Fruit fly (Drosophila melanogaster) whole organism, embryonic: ENCODE results near the gene RASSF8.

Experiments
- Abd-B ChIP-seq: fragments of 200-800 bp; sonication (Bioruptor generic); optimal IDR thresholded peaks from 2 replicates; lab custom pipeline; 2018; ENCODE audit warnings: missing biosample characterization, mild to moderate bottlenecking, missing genetic modification characterization, moderate library complexity
- Aef1 ChIP-seq: fragments of 200-800 bp; sonication (Bioruptor generic); IDR thresholded peaks from 3 replicates; pipeline ENCODE4 v1.3.6; 2022; ENCODE audit warnings: missing biosample characterization, missing genetic modification characterization
- BEAF-32 ChIP-seq: fragments of 200-800 bp; sonication (Bioruptor generic); optimal IDR thresholded peaks from 3 replicates; lab custom pipeline; 2017; ENCODE audit warnings: missing biosample characterization, missing genetic modification characterization, mild to moderate bottlenecking, moderate library complexity, missing genetic modification reagents
- Blimp-1 ChIP-seq: fragments of 200-800 bp; sonication (Bioruptor generic); optimal IDR thresholded peaks from 3 replicates; lab custom pipeline; 2018; ENCODE audit warnings: missing biosample characterization, missing genetic modification characterization, mild to moderate bottlenecking, moderate library complexity, missing genetic modification reagents
- CG10267 ChIP-seq: fragments of 200-800 bp; sonication (Bioruptor generic); optimal IDR thresholded peaks from 2 replicates; lab custom pipeline; 2018; ENCODE audit warnings: missing biosample characterization, mild to moderate bottlenecking, missing genetic modification characterization, moderate library complexity
- CG10366 ChIP-seq: fragments of 200-800 bp; sonication (Bioruptor generic); IDR thresholded peaks from 2 replicates; pipeline ENCODE4 v1.3.6; 2022; ENCODE audit warnings: missing biosample characterization, missing genetic modification characterization
- CG10654 ChIP-seq: fragments of 200-800 bp; sonication (Bioruptor generic); optimal IDR thresholded peaks from 2 replicates; lab custom pipeline; 2016; ENCODE audit warnings: missing biosample characterization, missing genetic modification characterization
- CG10959 ChIP-seq: fragments of 200-800 bp; sonication (Bioruptor generic); IDR thresholded peaks from 2 replicates; pipeline ENCODE4 v1.3.6; 2022; ENCODE audit warnings: missing biosample characterization, missing genetic modification characterization
- CG11093 ChIP-seq: fragments of 200-800 bp; sonication (Bioruptor generic); IDR thresholded peaks from 3 replicates; pipeline ENCODE4 v1.3.6; 2022; ENCODE audit warnings: missing biosample characterization, missing genetic modification characterization
- CG15269 ChIP-seq: fragments of 200-800 bp; sonication (Bioruptor generic); optimal IDR thresholded peaks from 2 replicates; lab custom pipeline; 2018; ENCODE audit warnings: missing biosample characterization, mild to moderate bottlenecking, missing genetic modification characterization, moderate library complexity
- CG15696 ChIP-seq: fragments of 200-800 bp; sonication (Bioruptor generic); optimal IDR thresholded peaks from 2 replicates; lab custom pipeline; 2019; ENCODE audit warnings: missing biosample characterization, mild to moderate bottlenecking, missing genetic modification characterization, moderate library complexity
- CG17802 ChIP-seq: fragments of 200-800 bp; sonication (Bioruptor generic); optimal IDR thresholded peaks from 2 replicates; lab custom pipeline; 2018; ENCODE audit warnings: missing biosample characterization, mild to moderate bottlenecking, missing genetic modification characterization, moderate library complexity
- CG1792 ChIP-seq: fragments of 200-800 bp; sonication (Bioruptor generic); optimal IDR thresholded peaks from 2 replicates; lab custom pipeline; 2016; ENCODE audit warnings: missing biosample characterization, missing genetic modification characterization
- CG34422 ChIP-seq: fragments of 200-800 bp; sonication (Bioruptor generic); IDR thresholded peaks from 3 replicates; pipeline ENCODE4 v1.3.6; 2022; ENCODE audit warnings: missing biosample characterization, missing genetic modification characterization
- CG43689 ChIP-seq: fragments of 200-800 bp; sonication (Bioruptor generic); IDR thresholded peaks from 2 replicates; pipeline ENCODE4 v1.3.6; 2022; ENCODE audit warnings: missing biosample characterization, missing genetic modification characterization
- CG4854 ChIP-seq: fragments of 200-800 bp; sonication (Bioruptor generic); optimal IDR thresholded peaks from 2 replicates; lab custom pipeline; 2016; ENCODE audit warnings: missing biosample characterization, missing genetic modification characterization, inconsistent platforms
- CG5953 ChIP-seq: fragments of 200-800 bp; sonication (Bioruptor generic); IDR thresholded peaks from 2 replicates; pipeline ENCODE4 v1.3.6; 2022; ENCODE audit warnings: missing biosample characterization, missing genetic modification characterization
- CG7372 ChIP-seq: fragments of 200-800 bp; sonication (Bioruptor generic); IDR thresholded peaks from 2 replicates; pipeline ENCODE4 v1.3.6; 2022; ENCODE audit warnings: missing biosample characterization, missing genetic modification characterization
- CG7963 ChIP-seq: fragments of 200-800 bp; sonication (Bioruptor generic); IDR thresholded peaks from 3 replicates; pipeline ENCODE4 v1.3.6; 2022; ENCODE audit warnings: missing biosample characterization, missing genetic modification characterization; ENCODE audit not compliant: partially characterized antibody
- CrebB ChIP-seq: fragments of 200-800 bp; sonication (Bioruptor generic); optimal IDR thresholded peaks from 3 replicates; lab custom pipeline; 2018; ENCODE audit warnings: missing biosample characterization, mild to moderate bottlenecking, missing genetic modification characterization
- D ChIP-seq, 2 experiments: fragments of 200-800 bp in 1 of 2; fragments of >200 bp in 1 of 2; sonication (Bioruptor generic) in 1 of 2; optimal IDR thresholded peaks; 2 replicates in 1 of 2; 3 replicates in 1 of 2; lab custom pipeline; 2017; ENCODE audit warnings: mild to moderate bottlenecking in 1 of 2, missing biosample characterization in 1 of 2, missing genetic modification characterization in 1 of 2, missing genetic modification reagents in 1 of 2
- Dfd ChIP-seq, 2 experiments: fragments of >200 bp; optimal IDR thresholded peaks; 2 replicates each; lab custom pipeline; 2017; ENCODE audit warnings: missing biosample characterization in 2 of 2, missing genetic modification characterization in 2 of 2
- E2f2 ChIP-seq: fragments of 200-800 bp; sonication (Bioruptor generic); IDR thresholded peaks from 2 replicates; pipeline ENCODE4 v1.3.6; 2022; ENCODE audit warnings: missing biosample characterization, missing genetic modification characterization
- Ets65A ChIP-seq: fragments of 200-800 bp; sonication (Bioruptor generic); peaks from one replicate; lab custom pipeline; 2016; ENCODE audit warnings: missing biosample characterization, missing genetic modification characterization
- Hr78 ChIP-seq, 2 experiments: fragments of 200-800 bp in 1 of 2; fragments of >200 bp in 1 of 2; sonication (Bioruptor generic) in 1 of 2; optimal IDR thresholded peaks; 2 replicates each; lab custom pipeline; 2017 to 2019; ENCODE audit warnings: missing biosample characterization in 2 of 2, missing genetic modification characterization in 2 of 2, mild to moderate bottlenecking in 1 of 2, moderate library complexity in 1 of 2
- Mrtf ChIP-seq: fragments of 200-800 bp; sonication (Bioruptor generic); IDR thresholded peaks from 3 replicates; pipeline ENCODE4 v1.3.6; 2022; ENCODE audit warnings: missing biosample characterization, missing genetic modification characterization
- NC2β ChIP-seq: fragments of 200-800 bp; sonication (Bioruptor generic); optimal IDR thresholded peaks from 2 replicates; lab custom pipeline; 2016; ENCODE audit warnings: missing biosample characterization, missing genetic modification characterization
- NFAT ChIP-seq: fragments of 200-800 bp; sonication (Bioruptor generic); IDR thresholded peaks from 2 replicates; pipeline ENCODE4 v1.3.6; 2022; ENCODE audit warnings: missing biosample characterization, missing genetic modification characterization
- Nf-YB ChIP-seq: fragments of 200-800 bp; sonication (Bioruptor generic); optimal IDR thresholded peaks from 3 replicates; lab custom pipeline; 2019; ENCODE audit warnings: missing biosample characterization, mild to moderate bottlenecking, missing genetic modification characterization, moderate library complexity
- Nf-YC ChIP-seq: fragments of 200-800 bp; optimal IDR thresholded peaks from 3 replicates; lab custom pipeline; 2019; ENCODE audit warnings: missing biosample characterization, mild to moderate bottlenecking, missing genetic modification characterization, moderate library complexity
- Oaz ChIP-seq: fragments of 200-800 bp; sonication (Bioruptor generic); IDR thresholded peaks from 2 replicates; pipeline ENCODE4 v1.3.6; 2022; ENCODE audit warnings: missing biosample characterization, missing genetic modification characterization
- Xbp1 ChIP-seq: fragments of 200-800 bp; sonication (Bioruptor generic); optimal IDR thresholded peaks from 3 replicates; lab custom pipeline; 2016; ENCODE audit warnings: missing biosample characterization, mild to moderate bottlenecking, missing genetic modification characterization
- az2 ChIP-seq: fragments of 200-800 bp; sonication (Bioruptor generic); optimal IDR thresholded peaks from 3 replicates; lab custom pipeline; 2016; ENCODE audit warnings: missing biosample characterization, missing genetic modification characterization
- btn ChIP-seq: fragments of 200-800 bp; sonication (Bioruptor generic); optimal IDR thresholded peaks from 2 replicates; lab custom pipeline; 2016; ENCODE audit warnings: missing biosample characterization, missing genetic modification characterization
- cato ChIP-seq: fragments of 200-800 bp; sonication (Bioruptor generic); optimal IDR thresholded peaks from 2 replicates; lab custom pipeline; 2016; ENCODE audit warnings: missing biosample characterization, missing genetic modification characterization, borderline replicate concordance
- disco-r ChIP-seq: fragments of 200-800 bp; sonication (Bioruptor generic); optimal IDR thresholded peaks from 2 replicates; lab custom pipeline; 2016; ENCODE audit warnings: missing biosample characterization, missing genetic modification characterization
- dpn ChIP-seq, 2 experiments: fragments of 200-800 bp; sonication (Bioruptor generic); optimal IDR thresholded peaks; 3 replicates each; lab custom pipeline; 2016; ENCODE audit warnings: missing biosample characterization in 2 of 2, missing genetic modification characterization in 2 of 2
- gce ChIP-seq: fragments of 200-800 bp; sonication (Bioruptor generic); IDR thresholded peaks from 3 replicates; pipeline ENCODE4 v1.3.6; 2022; ENCODE audit warnings: missing biosample characterization, missing genetic modification characterization
- jigr1 ChIP-seq: fragments of 200-800 bp; sonication (Bioruptor generic); IDR thresholded peaks from 3 replicates; pipeline ENCODE4 v1.3.6; 2022; ENCODE audit warnings: missing biosample characterization, missing genetic modification characterization
- lola ChIP-seq, 3 experiments: fragments of >200 bp in 2 of 3; fragments of 200-800 bp in 1 of 3; sonication (Bioruptor generic) in 1 of 3; optimal IDR thresholded peaks; 2 replicates each; lab custom pipeline; 2017 to 2019; ENCODE audit warnings: missing biosample characterization in 3 of 3, missing genetic modification characterization in 3 of 3, mild to moderate bottlenecking in 1 of 3, moderate library complexity in 1 of 3
- luna ChIP-seq: fragments of 200-800 bp; sonication (Bioruptor generic); optimal IDR thresholded peaks from 2 replicates; lab custom pipeline; 2016; ENCODE audit warnings: missing biosample characterization, missing genetic modification characterization
- mam ChIP-seq: fragments of 200-800 bp; sonication (Bioruptor generic); optimal IDR thresholded peaks from 3 replicates; lab custom pipeline; 2016; ENCODE audit warnings: missing biosample characterization, missing genetic modification characterization
- psq ChIP-seq: fragments of 200-800 bp; sonication (Bioruptor generic); optimal IDR thresholded peaks from 2 replicates; lab custom pipeline; 2017; ENCODE audit warnings: missing biosample characterization, missing genetic modification characterization
- repo ChIP-seq: fragments of 200-800 bp; sonication (Bioruptor generic); optimal IDR thresholded peaks from 2 replicates; lab custom pipeline; 2016; ENCODE audit warnings: missing biosample characterization, missing genetic modification characterization
- rib ChIP-seq: fragments of 200-800 bp; sonication (Bioruptor generic); IDR thresholded peaks from 2 replicates; pipeline ENCODE4 v1.3.6; 2022; ENCODE audit warnings: missing biosample characterization, missing genetic modification characterization
- shn ChIP-seq: fragments of 200-800 bp; sonication (Bioruptor generic); optimal IDR thresholded peaks from 3 replicates; lab custom pipeline; 2016; ENCODE audit warnings: missing biosample characterization, missing genetic modification characterization
- trem ChIP-seq: fragments of 200-800 bp; optimal IDR thresholded peaks from 3 replicates; lab custom pipeline; 2019; ENCODE audit warnings: missing biosample characterization, mild to moderate bottlenecking, missing genetic modification characterization, moderate library complexity
- twi ChIP-seq: fragments of 200-800 bp; optimal IDR thresholded peaks from 2 replicates; lab custom pipeline; 2019; ENCODE audit warnings: missing biosample characterization, mild to moderate bottlenecking, missing genetic modification characterization, moderate library complexity
- unpg ChIP-seq: fragments of 200-800 bp; sonication (Bioruptor generic); optimal IDR thresholded peaks from 3 replicates; lab custom pipeline; 2018; ENCODE audit warnings: missing biosample characterization, mild to moderate bottlenecking, missing genetic modification characterization, moderate library complexity
- zfh2 ChIP-seq: fragments of 200-800 bp; sonication (Bioruptor generic); optimal IDR thresholded peaks from 2 replicates; lab custom pipeline; 2016; ENCODE audit warnings: missing biosample characterization, missing genetic modification characterization

RASSF8 gene

dm6 chr3R:25631079-25631478 lies 30.5 kb upstream of the RASSF8 start (continued):
- TF ChIP-seq rib (0 out of 2 replicates have a peak, but pooled peaks have one; percentile 22), Nf-YB (GFP tag; lab: Kevin White, UChicago) (no peak), Ets65A (GFP tag; lab: Kevin White, UChicago) (peak; percentile 92), trem (tag; lab: Kevin White, UChicago) (peak; percentile 38), twi (tag; lab: Kevin White, UChicago) (no peak), Aef1 (GFP tag; lab: Robert Waterston, UW) (peak; percentile 64; the same call in 2 of the 3 replicates), dpn (GFP tag; optimal IDR thresholded peaks at IDR 0.05; lab: Kevin White, UChicago) (peak; percentile 60 to 67), CG10267 (tag; lab: Kevin White, UChicago) (peak; percentile 25), CG7963 (GFP tag; lab: Robert Waterston, UW) (no peak), CG15269 (peak; percentile 74), CG11093 (GFP tag; lab: Robert Waterston, UW) (0 out of 3 replicates have a peak, but pooled peaks have one; percentile 42), CG34422 (GFP tag; lab: Robert Waterston, UW) (peak; percentile 77), E2f2 (GFP tag; lab: Robert Waterston, UW) (no peak; the same call in 1 of the 2 replicates), mam (GFP tag; lab: Kevin White, UChicago) (peak; percentile 75), CG7372 (GFP tag; lab: Robert Waterston, UW) (0 out of 2 replicates have a peak, but pooled peaks have one; percentile 29), az2 (peak; percentile 43), Xbp1 (GFP tag; lab: Kevin White, UChicago) (peak; percentile 77), Dfd (GFP tag; optimal IDR thresholded peaks at IDR 0.05; lab: Kevin White, UChicago) (no peak), zfh2 (GFP tag; lab: Kevin White, UChicago) (no peak), CG4854 (no peak), Hr78 (GFP tag; optimal IDR thresholded peaks at IDR 0.05; lab: Kevin White, UChicago) (no peak), CG10959 (GFP tag; lab: Robert Waterston, UW) (no peak), lola (GFP tag; optimal IDR thresholded peaks at IDR 0.05; lab: Kevin White, UChicago) (peak in 1 of 3 experiments; percentile 39), CG17802 (tag; lab: Kevin White, UChicago) (peak; percentile 39), CG10654 (GFP tag; lab: Kevin White, UChicago) (peak; percentile 45), jigr1 (GFP tag; lab: Robert Waterston, UW) (peak; percentile 76; the same call in 2 of the 3 replicates), Nf-YC (tag; lab: Kevin White, UChicago) (peak; percentile 35), CG5953 (GFP tag; lab: Robert Waterston, UW) (peak; percentile 55; the same call in 1 of the 2 replicates), btn (GFP tag; lab: Kevin White, UChicago) (peak; percentile 47), Abd-B (GFP tag; lab: Kevin White, UChicago) (no peak), cato (GFP tag; lab: Kevin White, UChicago) (peak; percentile 39), disco-r (GFP tag; lab: Kevin White, UChicago) (no peak), psq (GFP tag; lab: Kevin White, UChicago) (no peak), BEAF-32 (GFP tag; lab: Kevin White, UChicago) (no peak), CG43689 (GFP tag; lab: Robert Waterston, UW) (no peak), Mrtf (GFP tag; lab: Robert Waterston, UW) (peak; percentile 56; the same call in 1 of the 3 replicates), NFAT (GFP tag; lab: Robert Waterston, UW) (no peak; the same call in 1 of the 2 replicates), NC2β (GFP tag; lab: Kevin White, UChicago) (peak; percentile 20), unpg (peak; percentile 72), repo (GFP tag; lab: Kevin White, UChicago) (peak; percentile 53), CrebB (tag; lab: Kevin White, UChicago) (peak; percentile 39), gce (GFP tag; lab: Robert Waterston, UW) (0 out of 3 replicates have a peak, but pooled peaks have one; percentile 17), D (optimal IDR thresholded peaks at IDR 0.05; lab: Kevin White, UChicago) (peak; percentile 21), D (GFP tag; optimal IDR thresholded peaks at IDR 0.05; lab: Kevin White, UChicago) (peak; percentile 64), CG15696 (tag; lab: Kevin White, UChicago) (peak; percentile 6), CG1792 (GFP tag; lab: Kevin White, UChicago) (peak; percentile 61), shn (peak; percentile 21), CG10366 (GFP tag; lab: Robert Waterston, UW) (peak; percentile 77), Blimp-1 (GFP tag; lab: Kevin White, UChicago) (peak; percentile 66), Oaz (GFP tag; lab: Robert Waterston, UW) (0 out of 2 replicates have a peak, but pooled peaks have one; percentile 11), luna (GFP tag; lab: Kevin White, UChicago) (no peak)
